Fruit fly (Drosophila melanogaster) whole organism, prepupa: ENCODE data around the gene CG42847.

Experiments
- Blimp-1 ChIP-seq: fragments of 200-800 bp; sonication (Bioruptor generic); optimal IDR thresholded peaks from 3 replicates; lab custom pipeline; 2017; ENCODE audit warnings: missing biosample characterization, missing genetic modification characterization, mild to moderate bottlenecking, moderate library complexity, missing genetic modification reagents
- CG10631 ChIP-seq: fragments of 200-800 bp; sonication (Bioruptor generic); optimal IDR thresholded peaks from 2 replicates; lab custom pipeline; 2016; ENCODE audit warnings: missing biosample characterization, missing genetic modification characterization
- CG11762 ChIP-seq: fragments of 200-800 bp; sonication (Bioruptor generic); optimal IDR thresholded peaks from 3 replicates; lab custom pipeline; 2016; ENCODE audit warnings: missing biosample characterization, missing genetic modification characterization; ENCODE audit not compliant: insufficient read depth
- CG15336 ChIP-seq: fragments of 200-800 bp; sonication (Bioruptor generic); IDR thresholded peaks from 2 replicates; pipeline ENCODE4 v1.3.6; 2022; ENCODE audit warnings: missing biosample characterization, missing genetic modification characterization
- CG16779 ChIP-seq: fragments of 200-800 bp; sonication (Bioruptor generic); optimal IDR thresholded peaks from 3 replicates; lab custom pipeline; 2017; ENCODE audit warnings: missing biosample characterization, mild to moderate bottlenecking, missing genetic modification characterization
- CG3032 ChIP-seq: fragments of 200-800 bp; optimal IDR thresholded peaks from 2 replicates; lab custom pipeline; 2019; ENCODE audit warnings: missing biosample characterization, mild to moderate bottlenecking, missing genetic modification characterization, moderate library complexity
- CG31627 ChIP-seq: fragments of 200-800 bp; sonication (Bioruptor generic); optimal IDR thresholded peaks from 3 replicates; lab custom pipeline; 2016; ENCODE audit warnings: missing biosample characterization, missing genetic modification characterization
- CG32006 ChIP-seq: fragments of 200-800 bp; sonication (Bioruptor generic); optimal IDR thresholded peaks from 3 replicates; lab custom pipeline; 2017; ENCODE audit warnings: missing biosample characterization, mild to moderate bottlenecking, missing genetic modification characterization
- CG34406 ChIP-seq: fragments of 200-800 bp; sonication (Bioruptor generic); optimal IDR thresholded peaks from 3 replicates; lab custom pipeline; 2016; ENCODE audit warnings: missing biosample characterization, missing genetic modification characterization
- CG3919 ChIP-seq: fragments of 200-800 bp; sonication (Bioruptor generic); optimal IDR thresholded peaks from 3 replicates; lab custom pipeline; 2016; ENCODE audit warnings: missing biosample characterization, missing genetic modification characterization
- CG6808 ChIP-seq: fragments of 200-800 bp; sonication (Bioruptor generic); optimal IDR thresholded peaks from 3 replicates; lab custom pipeline; 2017; ENCODE audit warnings: missing biosample characterization, missing genetic modification characterization, mild to moderate bottlenecking, moderate library complexity, missing genetic modification reagents
- CG6854 ChIP-seq: fragments of 200-800 bp; sonication (Bioruptor generic); optimal IDR thresholded peaks from 2 replicates; lab custom pipeline; 2017; ENCODE audit warnings: missing biosample characterization, mild to moderate bottlenecking, missing genetic modification characterization
- CG8632 ChIP-seq: fragments of 200-800 bp; sonication (Bioruptor generic); optimal IDR thresholded peaks from 3 replicates; lab custom pipeline; 2016; ENCODE audit warnings: missing biosample characterization, missing genetic modification characterization
- Eip75B ChIP-seq: fragments of 200-800 bp; sonication (Bioruptor generic); optimal IDR thresholded peaks from 3 replicates; lab custom pipeline; 2016; ENCODE audit warnings: missing biosample characterization, missing genetic modification characterization
- Ets21C ChIP-seq: fragments of 200-800 bp; sonication (Bioruptor generic); optimal IDR thresholded peaks from 3 replicates; lab custom pipeline; 2016; ENCODE audit warnings: missing biosample characterization, missing genetic modification characterization
- Gug ChIP-seq: fragments of 200-800 bp; sonication (Bioruptor generic); IDR thresholded peaks from 2 replicates; pipeline ENCODE4 v1.3.6; 2022; ENCODE audit warnings: missing biosample characterization, missing genetic modification characterization
- Hr38 ChIP-seq: sonication (Bioruptor generic); optimal IDR thresholded peaks from 2 replicates; lab custom pipeline; 2016; ENCODE audit warnings: missing biosample characterization, missing genetic modification characterization
- Lpt ChIP-seq: fragments of 200-800 bp; sonication (Bioruptor generic); optimal IDR thresholded peaks from 3 replicates; lab custom pipeline; 2016; ENCODE audit warnings: missing biosample characterization, missing genetic modification characterization
- OdsH ChIP-seq: fragments of 200-800 bp; sonication (Bioruptor generic); optimal IDR thresholded peaks from 3 replicates; lab custom pipeline; 2016; ENCODE audit warnings: missing biosample characterization, missing genetic modification characterization
- Smox ChIP-seq: fragments of 200-800 bp; sonication (Bioruptor generic); optimal IDR thresholded peaks from 3 replicates; lab custom pipeline; 2016; ENCODE audit warnings: missing biosample characterization, missing genetic modification characterization
- Sox14 ChIP-seq: fragments of 200-800 bp; sonication (Bioruptor generic); optimal IDR thresholded peaks from 3 replicates; lab custom pipeline; 2016; ENCODE audit warnings: missing biosample characterization, missing genetic modification characterization
- achi ChIP-seq: fragments of 200-800 bp; sonication (Bioruptor generic); optimal IDR thresholded peaks from 3 replicates; lab custom pipeline; 2016; ENCODE audit warnings: missing biosample characterization, missing genetic modification characterization
- acj6 ChIP-seq: fragments of 200-800 bp; sonication (Bioruptor generic); optimal IDR thresholded peaks from 3 replicates; lab custom pipeline; 2016; ENCODE audit warnings: missing biosample characterization, missing genetic modification characterization
- cyc ChIP-seq: fragments of 200-800 bp; sonication (Bioruptor generic); optimal IDR thresholded peaks from 3 replicates; lab custom pipeline; 2016; ENCODE audit warnings: missing biosample characterization, missing genetic modification characterization
- dsx ChIP-seq: fragments of 200-800 bp; optimal IDR thresholded peaks from 3 replicates; lab custom pipeline; 2019; ENCODE audit warnings: missing biosample characterization, mild to moderate bottlenecking, missing genetic modification characterization, moderate library complexity; ENCODE audit not compliant: poor library complexity, severe bottlenecking
- eg ChIP-seq: fragments of 200-800 bp; sonication (Bioruptor generic); IDR thresholded peaks from 3 replicates; pipeline ENCODE4 v1.3.6; 2022; ENCODE audit warnings: missing biosample characterization, missing genetic modification characterization
- fd59A ChIP-seq: fragments of 200-800 bp; sonication (Bioruptor generic); optimal IDR thresholded peaks from 2 replicates; lab custom pipeline; 2017; ENCODE audit warnings: missing biosample characterization, mild to moderate bottlenecking, missing genetic modification characterization, missing genetic modification reagents
- fkh ChIP-seq: fragments of 200-800 bp; sonication (Bioruptor generic); optimal IDR thresholded peaks from 3 replicates; lab custom pipeline; 2017; ENCODE audit warnings: missing biosample characterization, mild to moderate bottlenecking, missing genetic modification characterization, moderate library complexity
- lz ChIP-seq: fragments of 200-800 bp; sonication (Bioruptor generic); optimal IDR thresholded peaks from 3 replicates; lab custom pipeline; 2016; ENCODE audit warnings: missing biosample characterization, missing genetic modification characterization
- net ChIP-seq: fragments of 200-800 bp; sonication (Bioruptor generic); optimal IDR thresholded peaks from 3 replicates; lab custom pipeline; 2016; ENCODE audit warnings: missing biosample characterization, missing genetic modification characterization
- pdm3 ChIP-seq: fragments of 200-800 bp; sonication (Bioruptor generic); optimal IDR thresholded peaks from 3 replicates; lab custom pipeline; 2016; ENCODE audit warnings: missing biosample characterization, missing genetic modification characterization
- spab ChIP-seq: fragments of 200-800 bp; sonication (Bioruptor generic); optimal IDR thresholded peaks from 2 replicates; lab custom pipeline; 2017; ENCODE audit warnings: missing biosample characterization, mild to moderate bottlenecking, missing genetic modification characterization, missing genetic modification reagents
- ss ChIP-seq, 2 experiments: fragments of 200-800 bp; sonication (Bioruptor generic); optimal IDR thresholded peaks; 2 replicates in 1 of 2; 3 replicates in 1 of 2; lab custom pipeline; 2017 to 2018; ENCODE audit warnings: mild to moderate bottlenecking in 2 of 2, missing biosample characterization in 2 of 2, missing genetic modification characterization in 2 of 2, moderate library complexity in 1 of 2
- svp ChIP-seq: fragments of 200-800 bp; sonication (Bioruptor generic); peaks from one replicate; lab custom pipeline; 2016; ENCODE audit warnings: missing biosample characterization, missing genetic modification characterization
- vri ChIP-seq: fragments of 200-800 bp; sonication (Bioruptor generic); optimal IDR thresholded peaks from 3 replicates; lab custom pipeline; 2016; ENCODE audit warnings: missing biosample characterization, mild to moderate bottlenecking, missing genetic modification characterization

The CG42847 gene

DNA sequence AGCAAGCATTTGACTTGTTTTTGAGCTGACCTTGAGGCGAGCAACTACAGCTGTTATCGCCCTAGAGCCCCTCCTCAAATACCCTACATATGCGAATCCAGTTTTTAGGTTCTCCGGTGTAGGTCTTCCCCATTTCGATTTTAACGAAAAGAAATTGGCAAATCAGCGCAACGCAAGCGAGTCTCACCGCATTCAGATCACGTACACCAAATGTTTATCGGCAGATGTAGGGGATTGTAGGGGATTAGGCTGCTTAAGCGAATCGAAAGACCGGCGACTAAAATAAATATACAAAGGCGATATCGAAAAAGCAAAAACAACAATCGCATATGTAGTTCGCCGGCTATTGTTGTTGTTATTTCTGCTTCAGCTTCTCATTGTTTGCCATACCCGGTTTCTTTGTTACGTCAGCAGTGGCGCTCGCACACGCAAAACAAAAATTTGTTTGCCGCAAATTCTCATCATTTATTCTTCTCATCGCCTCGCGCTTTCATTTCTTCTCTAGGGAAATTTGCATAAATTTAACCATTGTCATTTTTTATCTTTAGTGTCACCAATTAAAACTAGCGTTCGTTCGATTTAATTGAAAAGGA lies 39.6 kb upstream of the CG42847 start (continued):
- peak; percentile 97 for TF ChIP-seq svp (GFP tag; lab: Kevin White, UChicago)
- TF ChIP-seq CG10631: peak; percentile 94
- peak; percentile 96 for TF ChIP-seq CG3919 (GFP tag; lab: Kevin White, UChicago)
- peak; percentile 95 for TF ChIP-seq cyc (GFP tag; lab: Kevin White, UChicago)
- TF ChIP-seq net (GFP tag; lab: Kevin White, UChicago): peak; percentile 93
- TF ChIP-seq ss (GFP tag; optimal IDR thresholded peaks at IDR 0.05; lab: Kevin White, UChicago): peak; percentile 86 to 92
- peak; percentile 94 for TF ChIP-seq OdsH (GFP tag; lab: Kevin White, UChicago)
- peak; percentile 91 for TF ChIP-seq spab (GFP tag; lab: Kevin White, UChicago)
- peak; percentile 89 for TF ChIP-seq eg (GFP tag; lab: Robert Waterston, UW)
- TF ChIP-seq acj6: peak; percentile 95
- peak; percentile 89 for TF ChIP-seq fd59A
- TF ChIP-seq CG8632 (GFP tag; lab: Kevin White, UChicago): peak; percentile 87
- peak; percentile 90 for TF ChIP-seq Smox (GFP tag; lab: Kevin White, UChicago)
- peak; percentile 88 for TF ChIP-seq Ets21C
- no peak for TF ChIP-seq Hr38 (GFP tag; lab: Kevin White, UChicago)
- peak; percentile 90 for TF ChIP-seq CG3032
- TF ChIP-seq Blimp-1: peak; percentile 75
- TF ChIP-seq CG32006 (GFP tag; lab: Kevin White, UChicago): peak; percentile 86
- peak; percentile 88 for TF ChIP-seq Gug (GFP tag; lab: Robert Waterston, UW)
- TF ChIP-seq Eip75B (GFP tag; lab: Kevin White, UChicago): peak; percentile 97
- TF ChIP-seq pdm3 (GFP tag; lab: Kevin White, UChicago): peak; percentile 95

DNA sequence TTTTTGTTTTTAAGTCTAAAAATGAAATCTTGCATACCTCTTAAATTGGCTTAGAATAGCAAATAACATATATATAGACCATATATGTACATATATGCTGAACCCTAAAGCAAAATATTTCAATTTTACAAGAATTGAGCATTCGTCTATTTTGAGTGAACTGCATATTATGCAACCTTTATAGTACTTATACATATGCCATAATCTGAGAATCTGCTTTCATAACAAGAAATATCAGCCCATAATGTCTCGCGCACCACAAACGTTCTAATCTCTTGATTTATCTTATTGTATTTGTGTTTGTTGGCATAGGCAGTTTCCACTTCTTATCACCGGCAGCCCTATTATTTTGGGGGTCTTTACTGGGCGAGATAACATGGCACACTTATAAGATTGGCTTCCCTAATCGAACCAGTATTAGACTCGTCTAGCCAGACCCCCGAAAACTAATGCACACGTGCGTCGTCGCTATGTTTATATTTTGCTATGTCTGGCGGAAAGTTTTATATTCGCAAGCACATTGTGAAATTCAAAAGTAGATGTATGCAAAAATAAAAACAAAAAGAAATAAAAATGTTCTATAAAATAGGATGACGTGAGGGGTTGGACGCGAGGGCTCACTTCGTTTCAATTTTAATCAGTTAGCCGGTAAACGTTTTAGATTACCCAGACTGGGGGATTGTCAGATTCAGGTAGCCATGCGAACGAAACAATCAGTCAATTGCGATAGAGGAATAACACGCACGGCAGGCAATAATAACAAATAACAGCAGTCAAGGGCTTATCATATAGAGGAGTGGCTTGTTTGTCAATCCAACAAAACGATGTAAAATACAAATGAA lies 38.5 kb upstream of the CG42847 start:
- TF ChIP-seq fkh (GFP tag; lab: Kevin White, UChicago) (peak; percentile 8), CG6854 (GFP tag; lab: Kevin White, UChicago) (no peak), lz (no peak), svp (GFP tag; lab: Kevin White, UChicago) (no peak), CG11762 (no peak), vri (GFP tag; lab: Kevin White, UChicago) (peak; percentile 31), dsx (no peak), CG34406 (GFP tag; lab: Kevin White, UChicago) (no peak), CG16779 (tag; lab: Kevin White, UChicago) (no peak), fd59A (no peak)

DNA sequence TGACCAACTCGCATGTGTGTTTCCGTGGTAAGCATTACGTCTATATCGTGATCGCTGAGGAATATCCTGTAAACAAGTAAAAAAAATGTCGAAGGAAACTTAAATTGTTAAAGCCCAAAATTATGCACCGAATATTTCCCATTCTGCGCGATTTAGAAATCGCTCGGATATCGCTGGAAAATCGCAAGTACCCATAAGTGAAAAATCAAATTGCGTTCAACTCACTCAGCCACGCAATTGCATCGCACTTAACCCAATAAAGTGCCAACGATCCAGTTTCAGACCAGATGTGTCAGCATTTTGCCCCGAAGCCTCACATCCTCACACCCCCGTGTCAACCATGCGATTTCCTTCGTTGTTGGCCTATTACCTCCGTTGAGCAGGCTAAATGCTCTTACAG lies 31.3 kb upstream of the CG42847 start:
- no peak for TF ChIP-seq Lpt (GFP tag; lab: Kevin White, UChicago)
- no peak for TF ChIP-seq Smox (GFP tag; lab: Kevin White, UChicago)
- TF ChIP-seq CG31627 (GFP tag; lab: Kevin White, UChicago): no peak
- TF ChIP-seq CG15336: no peak
- no peak for TF ChIP-seq eg (GFP tag; lab: Robert Waterston, UW)
- TF ChIP-seq CG6808 (GFP tag; lab: Kevin White, UChicago): no peak
- TF ChIP-seq pdm3 (GFP tag; lab: Kevin White, UChicago): no peak
- TF ChIP-seq achi (GFP tag; lab: Kevin White, UChicago): no peak
- no peak for TF ChIP-seq Sox14 (GFP tag; lab: Kevin White, UChicago)
